Fruit fly (Drosophila melanogaster): ENCODE data around the gene TfIIA-L.

- TF ChIP-seq CG8478 (optimal IDR thresholded peaks at IDR 0.05) (no peak), CTCF (optimal IDR thresholded peaks at IDR 0.05) (no peak)
These were observed 42.1 kb upstream of the TfIIA-L start for dm6 chr3R:27208724-27209343.
